Fruit fly (Drosophila melanogaster) whole organism, embryonic: Measurements from ENCODE around the gene CG32313.

ENCODE experiments used
- Aef1 ChIP-seq: fragments of 200-800 bp; sonication (Bioruptor generic); IDR thresholded peaks from 3 replicates; pipeline ENCODE4 v1.3.6; 2022; ENCODE audit warnings: missing biosample characterization, missing genetic modification characterization
- BEAF-32 ChIP-seq: fragments of 200-800 bp; sonication (Bioruptor generic); optimal IDR thresholded peaks from 3 replicates; lab custom pipeline; 2017; ENCODE audit warnings: missing biosample characterization, missing genetic modification characterization, mild to moderate bottlenecking, moderate library complexity, missing genetic modification reagents
- CG10267 ChIP-seq: fragments of 200-800 bp; sonication (Bioruptor generic); optimal IDR thresholded peaks from 2 replicates; lab custom pipeline; 2018; ENCODE audit warnings: missing biosample characterization, mild to moderate bottlenecking, missing genetic modification characterization, moderate library complexity
- CG10462 ChIP-seq: fragments of 200-800 bp; sonication (Bioruptor generic); optimal IDR thresholded peaks from 2 replicates; lab custom pipeline; 2016; ENCODE audit warnings: missing biosample characterization, missing genetic modification characterization
- CG11247 ChIP-seq: fragments of 200-800 bp; sonication (Bioruptor generic); IDR thresholded peaks from 2 replicates; pipeline ENCODE4 v1.3.6; 2022; ENCODE audit warnings: missing biosample characterization, missing genetic modification characterization
- CG13894 ChIP-seq: fragments of 200-800 bp; sonication (Bioruptor generic); optimal IDR thresholded peaks from 3 replicates; lab custom pipeline; 2018; ENCODE audit warnings: missing biosample characterization, mild to moderate bottlenecking, missing genetic modification characterization, moderate library complexity
- CG16779 ChIP-seq: fragments of 200-800 bp; sonication (Bioruptor generic); IDR thresholded peaks from 2 replicates; pipeline ENCODE4 v1.3.6; 2022; ENCODE audit warnings: missing biosample characterization, missing genetic modification characterization
- CG16815 ChIP-seq: fragments of 200-800 bp; sonication (Bioruptor generic); optimal IDR thresholded peaks from 3 replicates; lab custom pipeline; 2017; ENCODE audit warnings: missing biosample characterization, mild to moderate bottlenecking, missing genetic modification characterization
- CG18011 ChIP-seq: fragments of 200-800 bp; sonication (Bioruptor generic); optimal IDR thresholded peaks from 2 replicates; lab custom pipeline; 2017; ENCODE audit warnings: missing biosample characterization, missing genetic modification characterization, mild to moderate bottlenecking, moderate library complexity, missing genotype
- CG1832 ChIP-seq: fragments of 200-800 bp; sonication (Bioruptor generic); optimal IDR thresholded peaks from 2 replicates; lab custom pipeline; 2017; ENCODE audit warnings: missing biosample characterization, mild to moderate bottlenecking, missing genetic modification characterization, inconsistent platforms
- CG3163 ChIP-seq: fragments of 200-800 bp; sonication (Bioruptor generic); optimal IDR thresholded peaks from 3 replicates; lab custom pipeline; 2016; ENCODE audit warnings: missing biosample characterization, missing genetic modification characterization
- CG33557 ChIP-seq: fragments of 200-800 bp; sonication (Bioruptor generic); optimal IDR thresholded peaks from 2 replicates; lab custom pipeline; 2019; ENCODE audit warnings: missing biosample characterization, mild to moderate bottlenecking, missing genetic modification characterization, moderate library complexity
- CG4424 ChIP-seq: fragments of 200-800 bp; sonication (Bioruptor generic); optimal IDR thresholded peaks from 3 replicates; lab custom pipeline; 2016; ENCODE audit warnings: missing biosample characterization, missing genetic modification characterization
- CG4820 ChIP-seq: fragments of 200-800 bp; sonication (Bioruptor generic); optimal IDR thresholded peaks from 3 replicates; lab custom pipeline; 2016; ENCODE audit warnings: missing biosample characterization, missing genetic modification characterization
- CG6689 ChIP-seq: fragments of 200-800 bp; sonication (Bioruptor generic); IDR thresholded peaks from 2 replicates; pipeline ENCODE4 v1.3.6; 2022; ENCODE audit warnings: missing biosample characterization, missing genetic modification characterization
- CG6813 ChIP-seq: fragments of 200-800 bp; sonication (Bioruptor generic); optimal IDR thresholded peaks from 2 replicates; lab custom pipeline; 2017; ENCODE audit warnings: missing biosample characterization, missing genetic modification characterization, mild to moderate bottlenecking, moderate library complexity, missing genetic modification reagents
- CG7987 ChIP-seq: fragments of 200-800 bp; sonication (Bioruptor generic); optimal IDR thresholded peaks from 2 replicates; lab custom pipeline; 2018; ENCODE audit warnings: missing biosample characterization, mild to moderate bottlenecking, missing genetic modification characterization, moderate library complexity
- CG8924 ChIP-seq: fragments of 200-800 bp; optimal IDR thresholded peaks from 3 replicates; lab custom pipeline; 2019; ENCODE audit warnings: missing biosample characterization, mild to moderate bottlenecking, missing genetic modification characterization, moderate library complexity
- CG9215 ChIP-seq: fragments of 200-800 bp; sonication (Bioruptor generic); IDR thresholded peaks from 2 replicates; pipeline ENCODE4 v1.3.6; 2022; ENCODE audit warnings: missing biosample characterization, missing genetic modification characterization
- CoRest ChIP-seq: fragments of 200-800 bp; sonication (Bioruptor generic); optimal IDR thresholded peaks from 3 replicates; lab custom pipeline; 2018; ENCODE audit warnings: missing biosample characterization, mild to moderate bottlenecking, missing genetic modification characterization, moderate library complexity
- Dek ChIP-seq: fragments of 200-800 bp; sonication (Bioruptor generic); optimal IDR thresholded peaks from 3 replicates; lab custom pipeline; 2019; ENCODE audit warnings: missing biosample characterization, mild to moderate bottlenecking, missing genetic modification characterization, moderate library complexity
- Dp ChIP-seq: fragments of 200-800 bp; sonication (Bioruptor generic); optimal IDR thresholded peaks from 2 replicates; lab custom pipeline; 2018; ENCODE audit warnings: missing biosample characterization, mild to moderate bottlenecking, missing genetic modification characterization, moderate library complexity
- Eip74EF ChIP-seq, 2 experiments: fragments of 200-800 bp in 1 of 2; fragments of >200 bp in 1 of 2; sonication (Bioruptor generic) in 1 of 2; optimal IDR thresholded peaks; 2 replicates each; lab custom pipeline; 2017 to 2019; ENCODE audit warnings: missing biosample characterization in 2 of 2, missing genetic modification characterization in 2 of 2, mild to moderate bottlenecking in 1 of 2, moderate library complexity in 1 of 2
- HHEX ChIP-seq: fragments of 200-800 bp; sonication (Bioruptor generic); optimal IDR thresholded peaks from 3 replicates; lab custom pipeline; 2017; ENCODE audit warnings: missing biosample characterization, mild to moderate bottlenecking, missing genetic modification characterization, missing genetic modification reagents
- Hmr ChIP-seq: fragments of 200-800 bp; sonication (Bioruptor generic); optimal IDR thresholded peaks from 3 replicates; lab custom pipeline; 2017; ENCODE audit warnings: mild to moderate bottlenecking, missing biosample characterization, missing genetic modification reagents, missing genetic modification characterization
- Hmx ChIP-seq: fragments of 200-800 bp; sonication (Bioruptor generic); optimal IDR thresholded peaks from 2 replicates; lab custom pipeline; 2016; ENCODE audit warnings: missing biosample characterization, missing genetic modification characterization
- Lim3 ChIP-seq: fragments of 200-800 bp; sonication (Bioruptor generic); IDR thresholded peaks from 2 replicates; pipeline ENCODE4 v1.3.6; 2022; ENCODE audit warnings: missing biosample characterization, missing genetic modification characterization
- NC2β ChIP-seq: fragments of 200-800 bp; sonication (Bioruptor generic); optimal IDR thresholded peaks from 2 replicates; lab custom pipeline; 2016; ENCODE audit warnings: missing biosample characterization, missing genetic modification characterization
- NFAT ChIP-seq: fragments of 200-800 bp; sonication (Bioruptor generic); IDR thresholded peaks from 2 replicates; pipeline ENCODE4 v1.3.6; 2022; ENCODE audit warnings: missing biosample characterization, missing genetic modification characterization
- Ravus ChIP-seq: fragments of 200-800 bp; sonication (Bioruptor generic); IDR thresholded peaks from 2 replicates; pipeline ENCODE4 v1.3.6; 2022; ENCODE audit warnings: missing biosample characterization, missing genetic modification characterization
- Tbp ChIP-seq: fragments of >200 bp; optimal IDR thresholded peaks from 2 replicates; lab custom pipeline; 2018; ENCODE audit warnings: missing biosample characterization, missing genetic modification characterization
- Xrp1 ChIP-seq: fragments of 200-800 bp; sonication (Bioruptor generic); IDR thresholded peaks from 2 replicates; pipeline ENCODE4 v1.3.6; 2022; ENCODE audit warnings: missing biosample characterization, missing genetic modification characterization
- br ChIP-seq: fragments of >200 bp; optimal IDR thresholded peaks from 2 replicates; lab custom pipeline; 2017
- crc ChIP-seq: fragments of 200-800 bp; sonication (Bioruptor generic); optimal IDR thresholded peaks from 2 replicates; lab custom pipeline; 2016; ENCODE audit warnings: missing biosample characterization, missing genetic modification characterization
- croc ChIP-seq: fragments of 200-800 bp; sonication (Bioruptor generic); conservative IDR thresholded peaks from 3 replicates; pipeline ENCODE4 v1.3.6; 2022; ENCODE audit warnings: missing biosample characterization, missing genetic modification characterization
- dati ChIP-seq: fragments of 200-800 bp; sonication (Bioruptor generic); IDR thresholded peaks from 2 replicates; pipeline ENCODE4 v1.3.6; 2022; ENCODE audit warnings: missing biosample characterization, missing genetic modification characterization
- dm ChIP-seq: fragments of 200-800 bp; sonication (Bioruptor generic); optimal IDR thresholded peaks from 3 replicates; lab custom pipeline; 2016; ENCODE audit warnings: missing biosample characterization, missing genetic modification characterization
- h ChIP-seq: fragments of >200 bp; optimal IDR thresholded peaks from 2 replicates; lab custom pipeline; 2017
- hth ChIP-seq: fragments of >200 bp; optimal IDR thresholded peaks from 2 replicates; lab custom pipeline; 2017; ENCODE audit warnings: inconsistent platforms
- ind ChIP-seq: fragments of 200-800 bp; sonication (Bioruptor generic); optimal IDR thresholded peaks from 3 replicates; lab custom pipeline; 2016; ENCODE audit warnings: missing biosample characterization, missing genetic modification characterization
- ken ChIP-seq: fragments of 200-800 bp; sonication (Bioruptor generic); IDR thresholded peaks from 3 replicates; pipeline ENCODE4 v1.3.6; 2022; ENCODE audit warnings: missing biosample characterization, missing genetic modification characterization
- lilli ChIP-seq: fragments of 200-800 bp; sonication (Bioruptor generic); optimal IDR thresholded peaks from 3 replicates; lab custom pipeline; 2016; ENCODE audit warnings: missing biosample characterization, missing genetic modification characterization
- prd ChIP-seq, 3 experiments: fragments of >200 bp in 2 of 3; fragments of 200-800 bp in 1 of 3; sonication (Bioruptor generic) in 1 of 3; optimal IDR thresholded peaks in 2 of 3; IDR thresholded peaks in 1 of 3; 2 replicates in 2 of 3; 3 replicates in 1 of 3; pipeline versions ENCODE4 v1.3.6 to Lab custom; 2017 to 2022; ENCODE audit warnings: missing biosample characterization in 1 of 3, missing genetic modification characterization in 1 of 3
- ro ChIP-seq: fragments of 200-800 bp; sonication (Bioruptor generic); IDR thresholded peaks from 2 replicates; pipeline ENCODE4 v1.3.6; 2022; ENCODE audit warnings: missing biosample characterization, missing genetic modification characterization
- sens-2 ChIP-seq: fragments of 200-800 bp; sonication (Bioruptor generic); IDR thresholded peaks from 2 replicates; pipeline ENCODE4 v1.3.6; 2022; ENCODE audit warnings: missing biosample characterization, missing genetic modification characterization
- stwl ChIP-seq: fragments of 200-800 bp; sonication (Bioruptor generic); optimal IDR thresholded peaks from 3 replicates; lab custom pipeline; 2018; ENCODE audit warnings: missing biosample characterization, mild to moderate bottlenecking, missing genetic modification characterization, moderate library complexity
- trh ChIP-seq: fragments of 200-800 bp; sonication (Bioruptor generic); optimal IDR thresholded peaks from 2 replicates; lab custom pipeline; 2016; ENCODE audit warnings: missing biosample characterization, missing genetic modification characterization
- ttk ChIP-seq: fragments of 200-800 bp; sonication (Bioruptor generic); IDR thresholded peaks from 2 replicates; pipeline ENCODE4 v2.1.2; 2022; ENCODE audit warnings: missing biosample characterization, missing genetic modification characterization
- zf30C ChIP-seq: fragments of 200-800 bp; sonication (Bioruptor generic); optimal IDR thresholded peaks from 3 replicates; lab custom pipeline; 2018; ENCODE audit warnings: missing biosample characterization, mild to moderate bottlenecking, missing genetic modification characterization

CG32313 gene

dm6 chr3L:1536487-1537337 is 8.8 kb downstream of the CG32313 start, which contains the start of the genes CG12091 and pns (continued):
- peak; percentile 29; the same call in 1 of the 2 replicates for TF ChIP-seq CG11247 (GFP tag; lab: Robert Waterston, UW)
- TF ChIP-seq Eip74EF (GFP tag; optimal IDR thresholded peaks at IDR 0.05; lab: Kevin White, UChicago), result peak in 1 of 2 experiments; percentile 16
- peak; percentile 90 for TF ChIP-seq CG10267 (tag; lab: Kevin White, UChicago)
- TF ChIP-seq BEAF-32 (GFP tag; lab: Kevin White, UChicago), result peak; percentile 44
- TF ChIP-seq Dek (tag; lab: Kevin White, UChicago), result peak; percentile 46
- peak; percentile 67 for TF ChIP-seq stwl (tag; lab: Kevin White, UChicago)
- peak; percentile 61 for TF ChIP-seq dm
- peak; percentile 70 for TF ChIP-seq CG10462 (GFP tag; lab: Kevin White, UChicago)
- TF ChIP-seq ttk (GFP tag; lab: Robert Waterston, UW), result 0 out of 2 replicates have a peak, but pooled peaks have one; percentile 29
- peak; percentile 43 for TF ChIP-seq CG7987 (GFP tag; lab: Kevin White, UChicago)
- no peak for TF ChIP-seq Lim3 (GFP tag; lab: Robert Waterston, UW)
- TF ChIP-seq CG16779 (GFP tag; lab: Robert Waterston, UW), result no peak
- TF ChIP-seq CG4820 (GFP tag; lab: Kevin White, UChicago), result peak; percentile 60
- no peak for TF ChIP-seq CG13894
- peak; percentile 55 for TF ChIP-seq CG33557
- no peak for TF ChIP-seq Tbp (GFP tag; lab: Kevin White, UChicago)
- no peak for TF ChIP-seq br (lab: Kevin White, UChicago)
- TF ChIP-seq ro (GFP tag; lab: Robert Waterston, UW), result no peak
- peak; percentile 38 for TF ChIP-seq Hmx (GFP tag; lab: Kevin White, UChicago)
- peak; percentile 44; the same call in 1 of the 2 replicates for TF ChIP-seq sens-2
- TF ChIP-seq trh (GFP tag; lab: Kevin White, UChicago), result peak; percentile 4
- no peak for TF ChIP-seq Ravus (GFP tag; lab: Robert Waterston, UW)
- TF ChIP-seq CG16815 (GFP tag; lab: Kevin White, UChicago), result peak; percentile 7
- peak; percentile 79 for TF ChIP-seq CG8924 (tag; lab: Kevin White, UChicago)
- peak; percentile 64 for TF ChIP-seq CG6689 (GFP tag; lab: Robert Waterston, UW)
- peak; percentile 77 for TF ChIP-seq Hmr (GFP tag; lab: Kevin White, UChicago)
- peak; percentile 22; the same call in 1 of the 2 replicates for TF ChIP-seq dati (GFP tag; lab: Robert Waterston, UW)
- peak; percentile 72 for TF ChIP-seq ind
- peak; percentile 26 for TF ChIP-seq crc (GFP tag; lab: Kevin White, UChicago)
- peak; percentile 61; the same call in 1 of the 2 replicates for TF ChIP-seq Xrp1 (GFP tag; lab: Robert Waterston, UW)
- no peak for TF ChIP-seq HHEX (GFP tag; lab: Kevin White, UChicago)
- TF ChIP-seq zf30C (GFP tag; lab: Kevin White, UChicago), result peak; percentile 12
- TF ChIP-seq ken, result 0 out of 3 replicates have a peak, but pooled peaks have one; percentile 31
- TF ChIP-seq hth, result no peak
- peak; percentile 69 for TF ChIP-seq CG4424 (GFP tag; lab: Kevin White, UChicago)
- peak; percentile 54 for TF ChIP-seq NFAT (GFP tag; lab: Robert Waterston, UW)
- TF ChIP-seq CG1832 (GFP tag; lab: Kevin White, UChicago), result no peak
- TF ChIP-seq prd (optimal IDR thresholded peaks at IDR 0.05; lab: Kevin White, UChicago), result no peak
- TF ChIP-seq prd (GFP tag; IDR thresholded peaks at IDR 0.05; lab: Robert Waterston, UW), result peak; percentile 68
- TF ChIP-seq Aef1 (GFP tag; lab: Robert Waterston, UW), result peak; percentile 29; the same call in 2 of the 3 replicates
- TF ChIP-seq Dp (GFP tag; lab: Kevin White, UChicago), result peak; percentile 14
- TF ChIP-seq CG9215, result peak; percentile 42; the same call in 1 of the 2 replicates
- no peak for TF ChIP-seq h (lab: Kevin White, UChicago)
- peak; percentile 56 for TF ChIP-seq NC2β (GFP tag; lab: Kevin White, UChicago)
- TF ChIP-seq CG18011 (GFP tag; lab: Kevin White, UChicago), result peak; percentile 49
- peak; percentile 31 for TF ChIP-seq CG6813 (GFP tag; lab: Kevin White, UChicago)
- TF ChIP-seq lilli (GFP tag; lab: Kevin White, UChicago), result peak; percentile 77
- peak; percentile 32; the same call in 1 of the 3 replicates for TF ChIP-seq croc (GFP tag; lab: Robert Waterston, UW)
- TF ChIP-seq CG3163 (GFP tag; lab: Kevin White, UChicago), result peak; percentile 45
- peak; percentile 77 for TF ChIP-seq CoRest (tag; lab: Kevin White, UChicago)
